Worm (Caenorhabditis elegans): Measurements from ENCODE around the gene F13A2.10.

ce11 chrV:4357369-4357768 is 28.7 kb downstream of the F13A2.10 start:
- no peak for TF ChIP-seq nhr-76 (tag; optimal IDR thresholded peaks at IDR 0.05)
- no peak for TF ChIP-seq nhr-237 (tag; optimal IDR thresholded peaks at IDR 0.05)
- no peak for TF ChIP-seq ets-5 (GFP tag; IDR thresholded peaks at IDR 0.05)
- no peak for TF ChIP-seq unc-62 (GFP tag; optimal IDR thresholded peaks at IDR 0.05)
- TF ChIP-seq lsy-2 (tag; optimal IDR thresholded peaks at IDR 0.05), result peak in 1 of 2 experiments; percentile 36
- TF ChIP-seq jun-1 (tag; optimal IDR thresholded peaks at IDR 0.05), result no peak
- no peak for TF ChIP-seq snpc-4 (tag; optimal IDR thresholded peaks at IDR 0.05)
- no peak for TF ChIP-seq nhr-12 (tag; optimal IDR thresholded peaks at IDR 0.05)
- no peak for TF ChIP-seq elt-3 (tag; optimal IDR thresholded peaks at IDR 0.05)
- no peak for TF ChIP-seq ama-1 (optimal IDR thresholded peaks at IDR 0.05)
- no peak for TF ChIP-seq lir-3 (tag; optimal IDR thresholded peaks at IDR 0.05; ENCODE audit: poor library complexity)
- no peak for TF ChIP-seq swsn-7 (tag; optimal IDR thresholded peaks at IDR 0.05)
- TF ChIP-seq sptf-1 (tag; optimal IDR thresholded peaks at IDR 0.05), result no peak
- TF ChIP-seq tbx-2 (tag; optimal IDR thresholded peaks at IDR 0.05), result peak; percentile 64
